Worm (Caenorhabditis elegans) whole organism, early embryonic: ENCODE data around the gene srsx-22.

ENCODE experiments used
- B0310.2 ChIP-seq: sonication (generic microtip); optimal IDR thresholded peaks from 2 replicates; lab custom pipeline; 2016; ENCODE audit warnings: mild to moderate bottlenecking, missing genetic modification characterization, missing compliant biosample characterization
- F13C5.2 ChIP-seq: sonication (generic microtip); optimal IDR thresholded peaks from 2 replicates; lab custom pipeline; 2017; ENCODE audit warnings: mild to moderate bottlenecking, missing genetic modification characterization, inconsistent platforms, missing compliant biosample characterization
- aly-1 ChIP-seq: sonication (generic microtip); optimal IDR thresholded peaks from 2 replicates; lab custom pipeline; 2016; ENCODE audit warnings: missing genetic modification characterization, missing compliant biosample characterization
- ama-1 ChIP-seq: fragments of 150-350 bp; optimal IDR thresholded peaks from 2 replicates; lab custom pipeline; 2014
- flt-1 ChIP-seq: fragments of 200-800 bp; sonication (Bioruptor generic); IDR thresholded peaks from 2 replicates; pipeline ENCODE4 v1.3.6; 2022; ENCODE audit warnings: missing genetic modification characterization, missing compliant biosample characterization
- hmbx-1 ChIP-seq: sonication (generic microtip); optimal IDR thresholded peaks from 2 replicates; lab custom pipeline; 2016; ENCODE audit warnings: mild to moderate bottlenecking, missing genetic modification characterization, missing compliant biosample characterization
- hnd-1 ChIP-seq: sonication (generic microtip); optimal IDR thresholded peaks from 2 replicates; lab custom pipeline; 2016; ENCODE audit warnings: missing genetic modification characterization, missing compliant biosample characterization
- pes-1 ChIP-seq: fragments of 200-800 bp; sonication (Bioruptor generic); IDR thresholded peaks from 2 replicates; pipeline ENCODE4 v1.3.6; 2022; ENCODE audit warnings: missing genetic modification reagents, missing genetic modification characterization, missing compliant biosample characterization
- scrt-1 ChIP-seq: fragments of 200-800 bp; sonication (Bioruptor generic); IDR thresholded peaks from 2 replicates; pipeline ENCODE4 v1.3.6; 2022; ENCODE audit warnings: missing genetic modification characterization, missing compliant biosample characterization
- sea-1 ChIP-seq: fragments of 200-800 bp; sonication (Bioruptor generic); conservative IDR thresholded peaks from 2 replicates; pipeline ENCODE4 v1.3.6; 2022; ENCODE audit warnings: missing genetic modification characterization, missing compliant biosample characterization
- tbx-37 ChIP-seq: fragments of 200-800 bp; sonication (Bioruptor generic); conservative IDR thresholded peaks from 2 replicates; pipeline ENCODE4 v1.3.6; 2022; ENCODE audit warnings: missing genetic modification reagents, missing genetic modification characterization, missing compliant biosample characterization
- tra-4 ChIP-seq: sonication (generic microtip); optimal IDR thresholded peaks from 2 replicates; lab custom pipeline; 2017; ENCODE audit warnings: missing genetic modification characterization, missing compliant biosample characterization

ce11 chrV:8375849-8376248, 24.4 kb downstream of the srsx-22 start, which contains the start of gene F38E1.3:
- TF ChIP-seq ama-1 (lab: Kevin White, UChicago) (no peak), B0310.2 (no peak), tra-4 (no peak), scrt-1 (no peak), aly-1 (tag; lab: Kevin White, UChicago) (no peak), hmbx-1 (tag; lab: Kevin White, UChicago) (no peak), hnd-1 (tag; lab: Kevin White, UChicago) (no peak), F13C5.2 (no peak), flt-1 (GFP tag; lab: Robert Waterston, UW) (no peak), sea-1 (GFP tag; lab: Robert Waterston, UW) (no peak), pes-1 (GFP tag; lab: Robert Waterston, UW) (no peak), tbx-37 (GFP tag; lab: Robert Waterston, UW) (no peak)
